Worm (Caenorhabditis elegans): ENCODE results near the gene tbck-1.

DNA sequence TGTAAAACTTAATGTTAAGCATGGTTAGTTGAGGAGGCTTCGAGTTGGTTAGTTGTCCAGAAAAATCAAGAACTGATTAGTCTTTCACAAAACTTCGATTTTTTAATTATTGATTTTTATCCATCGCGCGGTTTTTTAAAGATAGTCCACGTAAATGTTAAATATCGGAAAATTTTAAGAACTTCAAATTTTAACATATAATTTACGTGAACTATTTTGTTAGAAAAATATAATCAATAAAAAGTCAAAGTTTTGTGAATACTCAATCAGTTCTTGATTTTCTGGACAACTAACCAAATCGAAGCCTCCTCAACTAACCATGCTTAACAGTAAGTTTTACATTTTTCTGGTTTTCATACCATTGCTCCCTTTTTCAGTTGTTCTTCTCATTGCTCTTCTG, 6.4 kb downstream of the tbck-1 start, which contains the start of the genes C33F10.11 and C33F10.1:
- TF ChIP-seq hlh-12 (tag; optimal IDR thresholded peaks at IDR 0.05) (no peak), nfya-1 (tag; optimal IDR thresholded peaks at IDR 0.05; ENCODE audit: borderline replicate concordance, insufficient read depth) (no peak)

Measured in whole organism, young adult.